Worm (Caenorhabditis elegans): ENCODE measurements around the gene cpsf-3.

DNA sequence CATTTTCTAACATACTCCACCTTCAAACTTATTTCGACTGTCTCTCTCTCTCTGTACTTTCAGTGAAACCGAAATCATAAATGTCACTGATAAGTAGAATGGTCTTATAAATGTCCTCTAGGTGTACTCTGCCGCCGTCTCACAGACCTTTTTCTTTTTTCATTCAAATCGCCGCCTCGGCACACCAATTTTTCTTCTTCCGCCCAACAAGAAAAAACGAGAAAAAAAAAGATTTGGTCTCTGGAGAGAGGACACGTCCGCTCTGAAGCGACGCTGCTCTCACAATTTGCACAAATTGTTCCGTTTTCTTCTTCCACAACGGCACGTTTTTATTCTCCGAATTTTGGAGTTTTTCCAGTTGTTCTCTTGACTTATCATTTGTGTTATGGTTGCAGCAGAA is 30.5 kb upstream of the cpsf-3 start:
- peak; percentile 36 for TF ChIP-seq nfya-1 (tag; optimal IDR thresholded peaks at IDR 0.05; ENCODE audit: insufficient read depth)
- TF ChIP-seq lin-39 (tag; optimal IDR thresholded peaks at IDR 0.05), result peak; percentile 44

Data from whole organism, L3 larva.